Worm (Caenorhabditis elegans) whole organism, L4 larva: ENCODE measurements around the gene nas-7.

Experiments
- F37D6.2 ChIP-seq: sonication (generic microtip); optimal IDR thresholded peaks from 2 replicates; lab custom pipeline; 2016; ENCODE audit warnings: mild to moderate bottlenecking, missing genetic modification characterization, missing compliant biosample characterization
- F44E2.7 ChIP-seq: fragments of 200-800 bp; sonication (Bioruptor generic); IDR thresholded peaks from 2 replicates; pipeline ENCODE4 v2.1.2; 2022; ENCODE audit warnings: missing genetic modification characterization, missing compliant biosample characterization
- F49E8.2 ChIP-seq: sonication (generic microtip); optimal IDR thresholded peaks from 2 replicates; lab custom pipeline; 2016; ENCODE audit warnings: missing compliant biosample characterization, mild to moderate bottlenecking, missing genetic modification characterization, borderline replicate concordance
- R02D3.7 ChIP-seq: fragments of 150-350 bp; sonication (generic microtip); optimal IDR thresholded peaks from 3 replicates; lab custom pipeline; 2014; ENCODE audit warnings: missing biosample characterization, missing genetic modification characterization
- T20F7.1 ChIP-seq: fragments of 200-800 bp; sonication (Bioruptor generic); optimal IDR thresholded peaks from 2 replicates; lab custom pipeline; 2018; ENCODE audit warnings: mild to moderate bottlenecking, missing genetic modification characterization, missing compliant biosample characterization
- T26A8.4 ChIP-seq: fragments of 200-800 bp; sonication (Bioruptor generic); IDR thresholded peaks from 2 replicates; pipeline ENCODE4 v1.3.6; 2022; ENCODE audit warnings: missing genetic modification characterization, missing compliant biosample characterization
- Y5F2A.4 ChIP-seq: fragments of 200-800 bp; sonication (Bioruptor generic); optimal IDR thresholded peaks from 2 replicates; lab custom pipeline; 2018; ENCODE audit warnings: mild to moderate bottlenecking, missing genetic modification characterization, missing compliant biosample characterization
- ZK337.2 ChIP-seq: fragments of 200-800 bp; sonication (Bioruptor generic); IDR thresholded peaks from 2 replicates; pipeline ENCODE4 v1.3.6; 2022; ENCODE audit warnings: missing genetic modification reagents, missing genetic modification characterization, missing compliant biosample characterization
- aha-1 ChIP-seq: fragments of 150-350 bp; peaks from one replicate; lab custom pipeline; 2014; ENCODE audit warnings: missing biosample characterization, missing genetic modification characterization
- aly-2 ChIP-seq: sonication (generic microtip); optimal IDR thresholded peaks from 2 replicates; lab custom pipeline; 2018; ENCODE audit warnings: missing biosample characterization, missing genetic modification characterization
- ama-1 ChIP-seq: fragments of 150-350 bp; optimal IDR thresholded peaks from 2 replicates; lab custom pipeline; 2014; ENCODE audit warnings: inconsistent platforms, mixed read lengths
- attf-4 ChIP-seq: sonication (generic microtip); optimal IDR thresholded peaks from 3 replicates; lab custom pipeline; 2017; ENCODE audit warnings: missing biosample characterization, missing genetic modification characterization
- ceh-44 ChIP-seq: fragments of 200-800 bp; sonication (Bioruptor generic); IDR thresholded peaks from 2 replicates; pipeline ENCODE4 v1.3.6; 2022; ENCODE audit warnings: missing genetic modification reagents, missing genetic modification characterization, missing compliant biosample characterization
- ceh-82 ChIP-seq: sonication (generic microtip); optimal IDR thresholded peaks from 2 replicates; lab custom pipeline; 2017; ENCODE audit warnings: missing biosample characterization, missing genetic modification characterization
- ces-1 ChIP-seq: fragments of 150-350 bp; sonication (generic microtip); optimal IDR thresholded peaks from 4 replicates; lab custom pipeline; 2014; ENCODE audit warnings: missing biosample characterization, missing genetic modification reagents, missing genetic modification characterization
- cey-2 ChIP-seq: sonication (generic microtip); optimal IDR thresholded peaks from 3 replicates; lab custom pipeline; 2017; ENCODE audit warnings: missing genetic modification characterization, mild to moderate bottlenecking, missing compliant biosample characterization, antibody characterized with exemption, borderline replicate concordance; ENCODE audit not compliant: insufficient read depth
- ctbp-1 ChIP-seq: fragments of 200-800 bp; sonication (Bioruptor generic); IDR thresholded peaks from 2 replicates; pipeline ENCODE4 v1.3.6; 2022; ENCODE audit warnings: missing genetic modification reagents, missing genetic modification characterization, missing compliant biosample characterization
- daf-12 ChIP-seq: fragments of 150-350 bp; optimal IDR thresholded peaks from 2 replicates; lab custom pipeline; 2014; ENCODE audit warnings: missing biosample characterization, missing genetic modification reagents, missing genetic modification characterization
- daf-8 ChIP-seq: fragments of 200-800 bp; sonication (Bioruptor generic); IDR thresholded peaks from 2 replicates; pipeline ENCODE4 v1.3.6; 2022; ENCODE audit warnings: missing genetic modification characterization, missing compliant biosample characterization
- dmd-6 ChIP-seq: fragments of 200-800 bp; sonication (Bioruptor generic); IDR thresholded peaks from 2 replicates; pipeline ENCODE4 v1.3.6; 2022; ENCODE audit warnings: missing genetic modification reagents, missing genetic modification characterization, missing compliant biosample characterization
- dmd-9 ChIP-seq: fragments of 200-800 bp; sonication (Bioruptor generic); IDR thresholded peaks from 2 replicates; pipeline ENCODE4 v1.3.6; 2022; ENCODE audit warnings: missing genetic modification reagents, missing genetic modification characterization, missing compliant biosample characterization
- dpl-1 ChIP-seq: fragments of 150-350 bp; optimal IDR thresholded peaks from 2 replicates; lab custom pipeline; 2014; ENCODE audit warnings: missing biosample characterization, missing genetic modification reagents, missing genetic modification characterization
- egl-27 ChIP-seq: sonication (generic microtip); optimal IDR thresholded peaks from 3 replicates; lab custom pipeline; 2017; ENCODE audit warnings: missing biosample characterization, missing genetic modification reagents, missing genetic modification characterization
- fos-1 ChIP-seq: fragments of 150-350 bp; optimal IDR thresholded peaks from 2 replicates; lab custom pipeline; 2014; ENCODE audit warnings: missing biosample characterization, missing genetic modification characterization
- hif-1 ChIP-seq, 2 experiments: sonication (generic microtip); optimal IDR thresholded peaks; 2 replicates each; lab custom pipeline; 2016 to 2017; ENCODE audit warnings: missing compliant biosample characterization in 2 of 2, missing genetic modification characterization in 2 of 2, missing genetic modification reagents in 2 of 2, missing genotype in 2 of 2, mild to moderate bottlenecking in 1 of 2
- hlh-11 ChIP-seq: fragments of 200-800 bp; sonication (Bioruptor generic); optimal IDR thresholded peaks from 2 replicates; lab custom pipeline; 2018; ENCODE audit warnings: mild to moderate bottlenecking, missing genetic modification characterization, missing compliant biosample characterization
- jun-1 ChIP-seq: fragments of 150-350 bp; optimal IDR thresholded peaks from 2 replicates; lab custom pipeline; 2014; ENCODE audit warnings: missing biosample characterization, missing genetic modification reagents, missing genetic modification characterization
- lin-1 ChIP-seq: fragments of 200-800 bp; sonication (Bioruptor generic); IDR thresholded peaks from 2 replicates; pipeline ENCODE4 v1.3.6; 2022; ENCODE audit warnings: missing genetic modification reagents, missing genetic modification characterization, missing compliant biosample characterization
- lin-38 ChIP-seq: fragments of 200-800 bp; sonication (Bioruptor generic); IDR thresholded peaks from 2 replicates; pipeline ENCODE4 v1.3.6; 2022; ENCODE audit warnings: missing genetic modification reagents, missing genetic modification characterization, missing compliant biosample characterization
- lsy-2 ChIP-seq, 2 experiments: fragments of 150-350 bp in 1 of 2; sonication (generic microtip) in 1 of 2; optimal IDR thresholded peaks; 2 replicates each; lab custom pipeline; 2014 to 2017; ENCODE audit warnings: missing biosample characterization in 2 of 2, missing genetic modification characterization in 2 of 2
- madf-9 ChIP-seq: fragments of 200-800 bp; sonication (Bioruptor generic); conservative IDR thresholded peaks from 2 replicates; pipeline ENCODE4 v1.3.6; 2022; ENCODE audit warnings: missing genetic modification reagents, missing genetic modification characterization, missing compliant biosample characterization
- mep-1 ChIP-seq: fragments of 150-350 bp; sonication (generic microtip); optimal IDR thresholded peaks from 3 replicates; lab custom pipeline; 2014; ENCODE audit warnings: missing biosample characterization, missing genetic modification characterization
- mxl-2 ChIP-seq: fragments of 200-800 bp; sonication (Bioruptor generic); conservative IDR thresholded peaks from 2 replicates; pipeline ENCODE4 v1.3.6; 2022; ENCODE audit warnings: missing genetic modification reagents, missing genetic modification characterization, missing compliant biosample characterization
- mxl-3 ChIP-seq: fragments of 200-800 bp; sonication (Bioruptor generic); optimal IDR thresholded peaks from 2 replicates; lab custom pipeline; 2018; ENCODE audit warnings: mild to moderate bottlenecking, missing genetic modification characterization, missing compliant biosample characterization
- nhr-10 ChIP-seq: fragments of 150-350 bp; optimal IDR thresholded peaks from 2 replicates; lab custom pipeline; 2014; ENCODE audit warnings: missing biosample characterization, missing genetic modification characterization
- nhr-102 ChIP-seq: sonication (generic microtip); optimal IDR thresholded peaks from 2 replicates; lab custom pipeline; 2016; ENCODE audit warnings: mild to moderate bottlenecking, missing genetic modification characterization, moderate library complexity, missing compliant biosample characterization
- nhr-11 ChIP-seq: fragments of 150-350 bp; optimal IDR thresholded peaks from 2 replicates; lab custom pipeline; 2014; ENCODE audit warnings: missing biosample characterization, missing genetic modification characterization
- nhr-41 ChIP-seq: fragments of 200-800 bp; sonication (Bioruptor generic); IDR thresholded peaks from 2 replicates; pipeline ENCODE4 v1.3.6; 2022; ENCODE audit warnings: missing genetic modification reagents, missing genetic modification characterization, missing compliant biosample characterization
- nhr-42 ChIP-seq: fragments of 200-800 bp; sonication (Bioruptor generic); IDR thresholded peaks from 2 replicates; pipeline ENCODE4 v1.3.6; 2022; ENCODE audit warnings: missing genetic modification characterization, missing compliant biosample characterization
- pha-4 ChIP-seq, 2 experiments: fragments of 150-350 bp in 1 of 2; fragments of 200-800 bp in 1 of 2; sonication (Bioruptor generic) in 1 of 2; IDR thresholded peaks in 1 of 2; optimal IDR thresholded peaks in 1 of 2; 2 replicates each; pipeline versions ENCODE4 v1.3.6 to Lab custom; 2014 to 2022; ENCODE audit warnings: missing genetic modification characterization in 2 of 2, missing genetic modification reagents in 2 of 2, missing biosample characterization in 1 of 2, missing compliant biosample characterization in 1 of 2
- pqm-1 ChIP-seq: sonication (generic microtip); optimal IDR thresholded peaks from 2 replicates; lab custom pipeline; 2017; ENCODE audit warnings: missing biosample characterization, missing genetic modification characterization
- sdz-12 ChIP-seq: fragments of 200-800 bp; sonication (Bioruptor generic); optimal IDR thresholded peaks from 2 replicates; lab custom pipeline; 2018; ENCODE audit warnings: mild to moderate bottlenecking, missing genetic modification characterization, missing compliant biosample characterization
- set-16 ChIP-seq: fragments of 200-800 bp; sonication (Bioruptor generic); IDR thresholded peaks from 2 replicates; pipeline ENCODE4 v1.3.6; 2022; ENCODE audit warnings: missing genetic modification reagents, missing genetic modification characterization, missing compliant biosample characterization
- snpc-1.2 ChIP-seq: fragments of 200-800 bp; sonication (Bioruptor generic); IDR thresholded peaks from 2 replicates; pipeline ENCODE4 v1.3.6; 2022; ENCODE audit warnings: missing genetic modification reagents, missing genetic modification characterization, missing compliant biosample characterization
- tra-1 ChIP-seq: fragments of 200-800 bp; sonication (Bioruptor generic); IDR thresholded peaks from 2 replicates; pipeline ENCODE4 v1.3.6; 2022; ENCODE audit warnings: missing genetic modification reagents, missing genetic modification characterization, missing compliant biosample characterization
- unc-62 ChIP-seq, 3 experiments: fragments of 150-350 bp in 1 of 3; sonication (generic microtip); optimal IDR thresholded peaks in 2 of 3; peaks in 1 of 3; 1 replicate in 1 of 3; 2 replicates in 2 of 3; lab custom pipeline; 2014 to 2017; ENCODE audit warnings: missing biosample characterization in 3 of 3, missing genetic modification characterization in 3 of 3, missing genetic modification reagents in 3 of 3, missing genotype in 1 of 3
- zfp-3 ChIP-seq: fragments of 200-800 bp; sonication (Bioruptor generic); conservative IDR thresholded peaks from 2 replicates; pipeline ENCODE4 v1.3.6; 2022; ENCODE audit warnings: missing genetic modification reagents, missing genetic modification characterization, missing compliant biosample characterization
- zip-11 ChIP-seq: fragments of 200-800 bp; sonication (Bioruptor generic); IDR thresholded peaks from 2 replicates; pipeline ENCODE4 v1.3.6; 2022; ENCODE audit warnings: missing genetic modification characterization, missing compliant biosample characterization
- ztf-7 ChIP-seq: fragments of 150-350 bp; optimal IDR thresholded peaks from 2 replicates; lab custom pipeline; 2014; ENCODE audit warnings: missing biosample characterization, missing genetic modification characterization

The nas-7 gene

DNA sequence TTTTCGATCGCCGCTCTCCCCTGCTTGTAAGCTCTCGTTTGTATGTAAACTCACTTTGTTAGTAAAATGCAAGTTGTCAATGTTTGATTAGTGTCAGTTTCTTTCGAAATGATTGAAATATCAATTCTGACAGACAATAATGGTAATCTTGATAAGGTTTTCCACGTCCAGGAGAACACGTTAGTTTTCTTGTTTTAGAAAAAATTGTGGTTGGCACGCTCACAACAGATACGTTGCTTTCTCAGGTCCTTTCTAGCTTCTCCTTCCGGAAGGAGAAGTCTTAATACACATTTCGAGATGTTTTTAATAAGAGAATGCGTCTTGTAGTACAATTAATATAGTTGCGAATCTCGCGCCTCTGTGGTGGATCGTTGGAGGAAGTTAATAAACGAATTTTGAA is 33.8 kb downstream of the nas-7 start, which contains the start of gene F43E2.6:
TSS of gene F43E2.6 (minus strand) at position 101 of the 400 bp plus-strand sequence.
- TF ChIP-seq Y5F2A.4 (no peak), T26A8.4 (GFP tag; lab: Robert Waterston, UW) (no peak), aly-2 (tag; lab: Kevin White, UChicago) (no peak), lin-38 (GFP tag; lab: Robert Waterston, UW) (no peak), ztf-7 (tag; lab: Kevin White, UChicago) (no peak), set-16 (no peak), daf-8 (GFP tag; lab: Robert Waterston, UW) (no peak), aha-1 (no peak), egl-27 (tag; lab: Kevin White, UChicago) (no peak), R02D3.7 (tag; lab: Kevin White, UChicago) (no peak), hif-1 (tag; optimal IDR thresholded peaks at IDR 0.05; lab: Kevin White, UChicago) (no peak), nhr-41 (GFP tag; lab: Robert Waterston, UW) (no peak)

DNA sequence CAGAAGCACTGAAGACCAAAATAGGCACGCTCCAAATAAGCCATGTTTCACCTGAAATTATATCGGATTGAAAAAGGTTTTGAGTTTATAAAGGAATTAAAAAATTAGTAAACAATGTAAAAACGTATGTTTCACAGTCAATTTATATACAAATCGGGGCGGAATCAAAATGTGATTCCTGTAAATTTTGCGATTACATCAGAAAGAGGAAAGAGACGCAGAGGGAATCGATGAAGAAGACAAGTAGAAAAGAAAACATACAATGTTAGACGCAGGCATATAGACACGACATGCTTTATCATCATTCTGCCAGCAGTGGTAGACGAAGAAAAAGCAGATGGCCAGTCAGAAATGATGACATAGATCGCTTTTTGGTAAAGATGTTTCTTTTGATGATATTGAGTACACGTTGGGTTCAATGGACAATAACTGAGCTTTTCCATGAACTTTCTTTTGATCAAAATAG is 38.5 kb downstream of the nas-7 start, which contains the start of gene msra-1:
TSS of gene msra-1 (minus strand) at position 51 of the 466 bp plus-strand sequence.
- TF ChIP-seq mep-1 (tag; lab: Kevin White, UChicago), result peak; percentile 62
- TF ChIP-seq ama-1 (lab: Kevin White, UChicago), result no peak
- TF ChIP-seq ZK337.2, result no peak
- TF ChIP-seq unc-62 (GFP tag; optimal IDR thresholded peaks at IDR 0.05 in 1 of 2; lab: Kevin White, UChicago), result peak in 1 of 2 experiments; percentile 35
- TF ChIP-seq unc-62 (tag; optimal IDR thresholded peaks at IDR 0.05; lab: Kevin White, UChicago), result no peak
- TF ChIP-seq attf-4 (tag; lab: Kevin White, UChicago), result no peak
- peak; percentile 8 for TF ChIP-seq cey-2 (tag; lab: Kevin White, UChicago)
- no peak for TF ChIP-seq nhr-102 (tag; lab: Kevin White, UChicago)
- TF ChIP-seq nhr-42 (GFP tag; lab: Robert Waterston, UW), result no peak
- TF ChIP-seq ceh-44 (GFP tag; lab: Robert Waterston, UW), result no peak
- no peak for TF ChIP-seq ceh-82
- no peak for TF ChIP-seq zfp-3
- no peak for TF ChIP-seq fos-1 (tag; lab: Kevin White, UChicago)
- peak; percentile 54 for TF ChIP-seq T20F7.1
- TF ChIP-seq lin-38 (GFP tag; lab: Robert Waterston, UW), result no peak
- TF ChIP-seq nhr-10, result no peak
- no peak for TF ChIP-seq tra-1 (GFP tag; lab: Robert Waterston, UW)
- peak in 1 of 2 experiments; percentile 65 for TF ChIP-seq lsy-2 (tag; optimal IDR thresholded peaks at IDR 0.05; lab: Kevin White, UChicago)
- peak; percentile 85 for TF ChIP-seq dmd-6 (GFP tag; lab: Robert Waterston, UW)
- TF ChIP-seq jun-1 (tag; lab: Kevin White, UChicago), result no peak
- TF ChIP-seq pha-4 (GFP tag; IDR thresholded peaks at IDR 0.05; lab: Robert Waterston, UW), result no peak
- TF ChIP-seq pha-4 (tag; optimal IDR thresholded peaks at IDR 0.05; lab: Kevin White, UChicago), result no peak
- TF ChIP-seq daf-12 (tag; lab: Kevin White, UChicago), result no peak
- no peak for TF ChIP-seq F49E8.2 (tag; lab: Kevin White, UChicago)
- TF ChIP-seq snpc-1.2, result no peak
- no peak for TF ChIP-seq F44E2.7 (GFP tag; lab: Robert Waterston, UW)
- TF ChIP-seq mxl-3 (GFP tag; lab: Kevin White, UChicago), result peak; percentile 81
- peak; percentile 20 for TF ChIP-seq pqm-1 (tag; lab: Kevin White, UChicago)
- TF ChIP-seq hlh-11, result peak; percentile 82
- no peak for TF ChIP-seq madf-9 (GFP tag; lab: Robert Waterston, UW)
- TF ChIP-seq ces-1 (GFP tag; lab: Kevin White, UChicago), result no peak
- no peak for TF ChIP-seq mxl-2
- TF ChIP-seq zip-11, result no peak
- TF ChIP-seq sdz-12 (GFP tag; lab: Kevin White, UChicago), result no peak
- no peak for TF ChIP-seq ctbp-1 (GFP tag; lab: Robert Waterston, UW)
- no peak for TF ChIP-seq lin-1 (GFP tag; lab: Robert Waterston, UW)
- TF ChIP-seq dpl-1 (GFP tag; lab: Kevin White, UChicago), result peak; percentile 28
- TF ChIP-seq dmd-9 (GFP tag; lab: Robert Waterston, UW), result no peak
- TF ChIP-seq daf-8 (GFP tag; lab: Robert Waterston, UW), result no peak
- peak in 1 of 2 experiments; percentile 49 for TF ChIP-seq hif-1 (tag; optimal IDR thresholded peaks at IDR 0.05; lab: Kevin White, UChicago)
- TF ChIP-seq nhr-11, result peak; percentile 26
- no peak for TF ChIP-seq F37D6.2
